Worm (Caenorhabditis elegans) whole organism, midembryonic: ENCODE results near the gene Y66D12A.6.

Experiments used
- T22C8.4 ChIP-seq: fragments of 200-800 bp; sonication (Bioruptor generic); IDR thresholded peaks from 2 replicates; pipeline ENCODE4 v1.3.6; 2022; ENCODE audit warnings: missing genetic modification characterization, missing compliant biosample characterization
- ztf-23 ChIP-seq: fragments of 200-800 bp; sonication (Bioruptor generic); IDR thresholded peaks from 2 replicates; pipeline ENCODE4 v1.3.6; 2022; ENCODE audit warnings: missing genetic modification reagents, missing genetic modification characterization, missing compliant biosample characterization

DNA sequence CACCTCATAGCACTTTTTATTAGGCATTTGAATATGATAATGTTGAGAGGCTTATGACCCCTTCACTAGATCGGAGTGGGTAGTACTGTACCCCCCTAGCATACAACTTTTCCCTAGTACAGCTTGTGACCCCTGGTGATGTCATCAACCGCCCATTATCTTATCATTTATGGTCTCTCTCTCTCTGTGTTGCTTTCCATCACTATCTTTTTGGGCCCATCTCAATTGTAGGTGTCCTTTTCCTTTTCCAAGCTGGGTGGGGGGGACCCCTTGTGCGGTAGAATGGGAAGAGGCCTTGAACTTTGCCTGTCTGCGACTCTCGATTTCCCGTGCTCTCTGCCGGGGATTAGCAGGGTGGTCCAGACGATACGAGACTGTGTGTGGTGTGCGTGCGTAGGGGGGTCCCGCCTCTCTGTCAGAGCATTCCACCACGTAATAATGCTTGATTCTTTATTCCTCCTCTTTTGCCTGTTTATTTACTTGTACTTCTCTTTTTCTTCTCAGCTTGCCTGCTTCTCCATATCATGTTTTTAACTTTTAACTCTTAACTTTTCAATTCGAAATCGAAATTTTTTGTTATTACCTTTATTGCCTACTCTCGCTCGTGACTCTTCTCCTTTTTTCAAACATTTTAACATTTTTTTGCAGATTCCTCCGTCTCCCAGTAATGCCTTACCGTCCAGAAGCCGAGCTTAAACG, 20.5 kb downstream of the Y66D12A.6 start, which contains the start of gene ztf-29:
- TF ChIP-seq ztf-23 (GFP tag; lab: Robert Waterston, UW) (no peak), T22C8.4 (no peak)
